Worm (Caenorhabditis elegans) whole organism, late embryonic: ENCODE measurements around the gene T13F3.4.
A peak's percentile ranks its signal among the peaks of the same experiment; 100 is the strongest.

Experiments used
- C08G9.2 ChIP-seq: sonication (generic microtip); optimal IDR thresholded peaks from 2 replicates; lab custom pipeline; 2016; ENCODE audit warnings: mild to moderate bottlenecking, missing genetic modification characterization, moderate library complexity, missing compliant biosample characterization
- F13H6.1 ChIP-seq: sonication (generic microtip); optimal IDR thresholded peaks from 2 replicates; lab custom pipeline; 2016; ENCODE audit warnings: missing genetic modification characterization, missing compliant biosample characterization
- K02D7.2 ChIP-seq: sonication (generic microtip); optimal IDR thresholded peaks from 2 replicates; lab custom pipeline; 2017; ENCODE audit warnings: mild to moderate bottlenecking, missing genetic modification characterization, missing compliant biosample characterization
- K09A11.1 ChIP-seq: sonication (generic microtip); optimal IDR thresholded peaks from 2 replicates; lab custom pipeline; 2017; ENCODE audit warnings: antibody characterized with exemption, mild to moderate bottlenecking, missing genetic modification characterization, missing compliant biosample characterization; ENCODE audit not compliant: insufficient read depth
- T23F11.4 ChIP-seq: fragments of 200-800 bp; sonication (Bioruptor generic); optimal IDR thresholded peaks from 2 replicates; lab custom pipeline; 2018; ENCODE audit warnings: mild to moderate bottlenecking, missing genetic modification characterization, missing compliant biosample characterization
- Y22D7AL.16 ChIP-seq: sonication (generic microtip); optimal IDR thresholded peaks from 2 replicates; lab custom pipeline; 2016; ENCODE audit warnings: missing genetic modification characterization, missing compliant biosample characterization
- ahr-1 ChIP-seq: sonication (generic microtip); optimal IDR thresholded peaks from 2 replicates; lab custom pipeline; 2016; ENCODE audit warnings: missing genetic modification characterization, missing compliant biosample characterization
- ama-1 ChIP-seq: fragments of 150-350 bp; optimal IDR thresholded peaks from 2 replicates; lab custom pipeline; 2014
- ceh-18 ChIP-seq: sonication (generic microtip); optimal IDR thresholded peaks from 2 replicates; lab custom pipeline; 2016; ENCODE audit warnings: missing genetic modification characterization, missing compliant biosample characterization
- ceh-24 ChIP-seq: sonication (generic microtip); optimal IDR thresholded peaks from 2 replicates; lab custom pipeline; 2016; ENCODE audit warnings: mild to moderate bottlenecking, missing genetic modification characterization, missing compliant biosample characterization
- ceh-31 ChIP-seq: sonication (generic microtip); optimal IDR thresholded peaks from 2 replicates; lab custom pipeline; 2016; ENCODE audit warnings: missing genetic modification characterization, missing compliant biosample characterization
- ceh-48 ChIP-seq: sonication (generic microtip); optimal IDR thresholded peaks from 2 replicates; lab custom pipeline; 2016; ENCODE audit warnings: missing genetic modification characterization, inconsistent platforms, missing compliant biosample characterization
- ceh-6 ChIP-seq: fragments of 200-800 bp; sonication (Bioruptor generic); optimal IDR thresholded peaks from 2 replicates; lab custom pipeline; 2018; ENCODE audit warnings: mild to moderate bottlenecking, missing genetic modification characterization, missing compliant biosample characterization
- ceh-9 ChIP-seq: sonication (generic microtip); optimal IDR thresholded peaks from 2 replicates; lab custom pipeline; 2016; ENCODE audit warnings: mild to moderate bottlenecking, missing genetic modification characterization, inconsistent platforms, missing compliant biosample characterization
- che-1 ChIP-seq: sonication (generic microtip); optimal IDR thresholded peaks from 2 replicates; lab custom pipeline; 2016; ENCODE audit warnings: mild to moderate bottlenecking, missing genetic modification characterization, missing compliant biosample characterization
- dve-1 ChIP-seq: sonication (generic microtip); optimal IDR thresholded peaks from 2 replicates; lab custom pipeline; 2017; ENCODE audit warnings: antibody characterized with exemption, mild to moderate bottlenecking, missing genetic modification characterization, missing compliant biosample characterization
- elt-2 ChIP-seq: sonication (generic microtip); optimal IDR thresholded peaks from 2 replicates; lab custom pipeline; 2016; ENCODE audit warnings: missing genetic modification reagents, missing genetic modification characterization, missing compliant biosample characterization
- fax-1 ChIP-seq: sonication (generic microtip); optimal IDR thresholded peaks from 2 replicates; lab custom pipeline; 2016; ENCODE audit warnings: missing genotype, missing genetic modification characterization, missing compliant biosample characterization
- fkh-6 ChIP-seq: sonication (generic microtip); optimal IDR thresholded peaks from 2 replicates; lab custom pipeline; 2016; ENCODE audit warnings: missing genetic modification characterization, missing compliant biosample characterization
- hlh-13 ChIP-seq: fragments of 200-800 bp; sonication (Bioruptor generic); optimal IDR thresholded peaks from 2 replicates; lab custom pipeline; 2018; ENCODE audit warnings: mild to moderate bottlenecking, missing genetic modification characterization, missing compliant biosample characterization
- lin-11 ChIP-seq: fragments of 200-800 bp; sonication (Bioruptor generic); optimal IDR thresholded peaks from 2 replicates; lab custom pipeline; 2018; ENCODE audit warnings: mild to moderate bottlenecking, missing genetic modification characterization, missing compliant biosample characterization
- mec-3 ChIP-seq: sonication (generic microtip); optimal IDR thresholded peaks from 2 replicates; lab custom pipeline; 2016; ENCODE audit warnings: borderline replicate concordance, missing genetic modification characterization, missing compliant biosample characterization
- nfya-1 ChIP-seq: sonication (generic microtip); optimal IDR thresholded peaks from 2 replicates; lab custom pipeline; 2017; ENCODE audit warnings: missing genetic modification characterization, mild to moderate bottlenecking, missing compliant biosample characterization, antibody characterized with exemption, moderate library complexity
- nhr-232 ChIP-seq: sonication (generic microtip); optimal IDR thresholded peaks from 2 replicates; lab custom pipeline; 2016; ENCODE audit warnings: missing genetic modification characterization, missing compliant biosample characterization
- npax-4 ChIP-seq: sonication (generic microtip); optimal IDR thresholded peaks from 2 replicates; lab custom pipeline; 2016; ENCODE audit warnings: missing genetic modification characterization, missing compliant biosample characterization
- odd-2 ChIP-seq: sonication (generic microtip); optimal IDR thresholded peaks from 2 replicates; lab custom pipeline; 2017; ENCODE audit warnings: antibody characterized with exemption, mild to moderate bottlenecking, missing genetic modification characterization, missing compliant biosample characterization
- pat-9 ChIP-seq: fragments of 200-800 bp; sonication (Bioruptor generic); optimal IDR thresholded peaks from 2 replicates; lab custom pipeline; 2018; ENCODE audit warnings: mild to moderate bottlenecking, missing genetic modification characterization, moderate library complexity, missing compliant biosample characterization
- pqm-1 ChIP-seq: sonication (generic microtip); optimal IDR thresholded peaks from 2 replicates; lab custom pipeline; 2016; ENCODE audit warnings: missing genetic modification characterization, missing compliant biosample characterization
- pros-1 ChIP-seq: fragments of 150-350 bp; optimal IDR thresholded peaks from 2 replicates; lab custom pipeline; 2014; ENCODE audit warnings: missing biosample characterization, missing genetic modification reagents, missing genetic modification characterization
- ref-2 ChIP-seq: sonication (generic microtip); optimal IDR thresholded peaks from 2 replicates; lab custom pipeline; 2016; ENCODE audit warnings: missing genetic modification characterization, missing compliant biosample characterization
- rnt-1 ChIP-seq: sonication (generic microtip); optimal IDR thresholded peaks from 2 replicates; lab custom pipeline; 2016; ENCODE audit warnings: missing genetic modification characterization, missing compliant biosample characterization
- sdc-2 ChIP-seq: sonication (generic microtip); optimal IDR thresholded peaks from 2 replicates; lab custom pipeline; 2016; ENCODE audit warnings: missing genotype, missing genetic modification characterization, missing compliant biosample characterization
- tbx-7 ChIP-seq: sonication (generic microtip); optimal IDR thresholded peaks from 2 replicates; lab custom pipeline; 2016; ENCODE audit warnings: missing genotype, missing genetic modification characterization, missing compliant biosample characterization
- ttx-3 ChIP-seq: sonication (generic microtip); optimal IDR thresholded peaks from 2 replicates; lab custom pipeline; 2016; ENCODE audit warnings: missing genetic modification reagents, missing genetic modification characterization, missing compliant biosample characterization
- unc-42 ChIP-seq: sonication (generic microtip); optimal IDR thresholded peaks from 2 replicates; lab custom pipeline; 2016; ENCODE audit warnings: missing genotype, missing genetic modification characterization, missing compliant biosample characterization

T13F3.4 gene

ce11 chrV:16235647-16236046 is 30.8 kb downstream of the T13F3.4 start, which contains the start of gene srh-98:
Gene srh-98, minus strand, starts transcription at chrV:16235747.
- TF ChIP-seq C08G9.2 (tag; lab: Kevin White, UChicago) (no peak), unc-42 (tag; lab: Kevin White, UChicago) (no peak), hlh-13 (GFP tag; lab: Kevin White, UChicago) (no peak), ttx-3 (tag; lab: Kevin White, UChicago) (no peak), mec-3 (tag; lab: Kevin White, UChicago) (no peak), Y22D7AL.16 (tag; lab: Kevin White, UChicago) (no peak), npax-4 (tag; lab: Kevin White, UChicago) (no peak), pros-1 (tag; lab: Kevin White, UChicago) (no peak), T23F11.4 (GFP tag; lab: Kevin White, UChicago) (no peak), sdc-2 (tag; lab: Kevin White, UChicago) (no peak), tbx-7 (tag; lab: Kevin White, UChicago) (no peak), odd-2 (tag; lab: Kevin White, UChicago) (no peak), ama-1 (lab: Kevin White, UChicago) (no peak), fax-1 (tag; lab: Kevin White, UChicago) (no peak), ahr-1 (tag; lab: Kevin White, UChicago) (no peak), F13H6.1 (no peak), elt-2 (tag; lab: Kevin White, UChicago) (no peak), nfya-1 (tag; lab: Kevin White, UChicago) (no peak), rnt-1 (no peak)

ce11 chrV:16235135-16235534 is 31.3 kb downstream of the T13F3.4 start, which contains the start of gene F21H7.3:
Gene F21H7.3, minus strand, starts transcription at chrV:16235235.
- no peak for TF ChIP-seq npax-4 (tag; lab: Kevin White, UChicago)
- no peak for TF ChIP-seq K09A11.1 (tag; lab: Kevin White, UChicago)
- no peak for TF ChIP-seq fkh-6
- no peak for TF ChIP-seq ceh-24
- no peak for TF ChIP-seq ref-2 (tag; lab: Kevin White, UChicago)
- TF ChIP-seq ama-1 (lab: Kevin White, UChicago): no peak
- TF ChIP-seq dve-1 (tag; lab: Kevin White, UChicago): no peak
- TF ChIP-seq K02D7.2 (tag; lab: Kevin White, UChicago): no peak
- no peak for TF ChIP-seq pat-9 (tag; lab: Kevin White, UChicago)
- no peak for TF ChIP-seq ceh-9
- TF ChIP-seq che-1 (tag; lab: Kevin White, UChicago): no peak
- TF ChIP-seq ceh-31 (tag; lab: Kevin White, UChicago): no peak
- no peak for TF ChIP-seq nhr-232 (tag; lab: Kevin White, UChicago)
- TF ChIP-seq, all 69 proteins: peak for 0

- TF ChIP-seq elt-2 (tag; lab: Kevin White, UChicago) (no peak), ceh-18 (tag; lab: Kevin White, UChicago) (no peak), ttx-3 (tag; lab: Kevin White, UChicago) (no peak), ceh-6 (GFP tag; lab: Kevin White, UChicago) (no peak), tbx-7 (tag; lab: Kevin White, UChicago) (no peak), lin-11 (tag; lab: Kevin White, UChicago) (no peak), ceh-48 (tag; lab: Kevin White, UChicago) (no peak)
These were observed 32.8 kb downstream of the T13F3.4 start, which contains the start of gene clec-233 for ce11 chrV:16233624-16234023. Gene clec-233, plus strand, starts transcription at chrV:16233924.

ce11 chrV:16232180-16232579 is 34.2 kb downstream of the T13F3.4 start, which contains the start of gene gst-22:
Gene gst-22, minus strand, starts transcription at chrV:16232282.
- TF ChIP-seq dve-1 (tag; lab: Kevin White, UChicago): no peak
- TF ChIP-seq pqm-1 (tag; lab: Kevin White, UChicago): no peak
- TF ChIP-seq elt-2 (tag; lab: Kevin White, UChicago): peak; percentile 86
